Fruit fly (Drosophila melanogaster): ENCODE data around the gene Drsl3.

- TF ChIP-seq Doc3 (GFP tag; IDR thresholded peaks at IDR 0.05; ENCODE audit: partially characterized antibody), result no peak
- TF ChIP-seq ftz-f1 (GFP tag; optimal IDR thresholded peaks at IDR 0.05), result no peak
- TF ChIP-seq unc-4 (GFP tag; IDR thresholded peaks at IDR 0.05; ENCODE audit: partially characterized antibody), result no peak
- TF ChIP-seq CG10979 (tag; optimal IDR thresholded peaks at IDR 0.05), result no peak
- no peak for TF ChIP-seq CG10462 (GFP tag; optimal IDR thresholded peaks at IDR 0.05)
- no peak for TF ChIP-seq CG8478 (optimal IDR thresholded peaks at IDR 0.05)
These were observed 28.5 kb downstream of the Drsl3 start for dm6 chr3L:3343260-3343659.
